Fruit fly (Drosophila melanogaster) whole organism, embryonic: ENCODE results near the gene Moe.

Experiments
- Atf-2 ChIP-seq: fragments of 200-800 bp; sonication (Bioruptor generic); optimal IDR thresholded peaks from 2 replicates; lab custom pipeline; 2016; ENCODE audit warnings: missing biosample characterization, missing genetic modification characterization
- Bdp1 ChIP-seq: fragments of 200-800 bp; sonication (Bioruptor generic); optimal IDR thresholded peaks from 3 replicates; lab custom pipeline; 2016; ENCODE audit warnings: missing biosample characterization, missing genetic modification characterization
- Bteb2 ChIP-seq: fragments of 200-800 bp; sonication (Bioruptor generic); optimal IDR thresholded peaks from 2 replicates; lab custom pipeline; 2016; ENCODE audit warnings: missing biosample characterization, missing genetic modification characterization
- CG10147 ChIP-seq: fragments of 200-800 bp; sonication (Bioruptor generic); optimal IDR thresholded peaks from 2 replicates; lab custom pipeline; 2019; ENCODE audit warnings: missing biosample characterization, mild to moderate bottlenecking, missing genetic modification characterization, moderate library complexity
- CG10431 ChIP-seq: fragments of 200-800 bp; sonication (Bioruptor generic); optimal IDR thresholded peaks from 3 replicates; lab custom pipeline; 2018; ENCODE audit warnings: missing biosample characterization, mild to moderate bottlenecking, missing genetic modification characterization
- CG11504 ChIP-seq: fragments of 200-800 bp; sonication (Bioruptor generic); optimal IDR thresholded peaks from 3 replicates; lab custom pipeline; 2019; ENCODE audit warnings: missing biosample characterization, mild to moderate bottlenecking, missing genetic modification characterization, moderate library complexity
- CG11695 ChIP-seq: fragments of 200-800 bp; sonication (Bioruptor generic); IDR thresholded peaks from 3 replicates; pipeline ENCODE4 v1.3.6; 2022; ENCODE audit warnings: missing biosample characterization, missing genetic modification characterization
- CG12299 ChIP-seq: fragments of 200-800 bp; sonication (Bioruptor generic); optimal IDR thresholded peaks from 2 replicates; lab custom pipeline; 2018; ENCODE audit warnings: missing biosample characterization, mild to moderate bottlenecking, missing genetic modification characterization
- CG12391 ChIP-seq: fragments of 200-800 bp; sonication (Bioruptor generic); optimal IDR thresholded peaks from 3 replicates; lab custom pipeline; 2018; ENCODE audit warnings: missing biosample characterization, mild to moderate bottlenecking, missing genetic modification characterization, moderate library complexity
- CG12744 ChIP-seq: fragments of 200-800 bp; sonication (Bioruptor generic); optimal IDR thresholded peaks from 2 replicates; lab custom pipeline; 2016; ENCODE audit warnings: missing biosample characterization, missing genetic modification characterization
- CG13296 ChIP-seq: fragments of 200-800 bp; sonication (Bioruptor generic); optimal IDR thresholded peaks from 3 replicates; lab custom pipeline; 2018; ENCODE audit warnings: missing biosample characterization, mild to moderate bottlenecking, missing genetic modification characterization
- CG1529 ChIP-seq: fragments of 200-800 bp; sonication (Bioruptor generic); optimal IDR thresholded peaks from 3 replicates; lab custom pipeline; 2018; ENCODE audit warnings: missing biosample characterization, missing genetic modification characterization
- CG1792 ChIP-seq: fragments of 200-800 bp; sonication (Bioruptor generic); optimal IDR thresholded peaks from 2 replicates; lab custom pipeline; 2016; ENCODE audit warnings: missing biosample characterization, missing genetic modification characterization
- CG2129 ChIP-seq: fragments of 200-800 bp; sonication (Bioruptor generic); IDR thresholded peaks from 2 replicates; pipeline ENCODE4 v1.3.6; 2022; ENCODE audit warnings: missing biosample characterization, missing genetic modification characterization; ENCODE audit not compliant: partially characterized antibody
- CG30431 ChIP-seq: fragments of 200-800 bp; sonication (Bioruptor generic); optimal IDR thresholded peaks from 2 replicates; lab custom pipeline; 2017; ENCODE audit warnings: missing biosample characterization, missing genetic modification characterization
- CG31224 ChIP-seq: fragments of 200-800 bp; sonication (Bioruptor generic); IDR thresholded peaks from 2 replicates; pipeline ENCODE4 v1.3.6; 2022; ENCODE audit warnings: missing biosample characterization, missing genetic modification characterization
- CG32772 ChIP-seq: fragments of 200-800 bp; sonication (Bioruptor generic); IDR thresholded peaks from 2 replicates; pipeline ENCODE4 v1.3.6; 2022; ENCODE audit warnings: missing biosample characterization, missing genetic modification characterization
- CG3281 ChIP-seq: fragments of 200-800 bp; sonication (Bioruptor generic); optimal IDR thresholded peaks from 3 replicates; lab custom pipeline; 2017; ENCODE audit warnings: missing biosample characterization, mild to moderate bottlenecking, missing genetic modification characterization
- CG34422 ChIP-seq: fragments of 200-800 bp; sonication (Bioruptor generic); IDR thresholded peaks from 3 replicates; pipeline ENCODE4 v1.3.6; 2022; ENCODE audit warnings: missing biosample characterization, missing genetic modification characterization
- CG4854 ChIP-seq: fragments of 200-800 bp; sonication (Bioruptor generic); optimal IDR thresholded peaks from 2 replicates; lab custom pipeline; 2016; ENCODE audit warnings: missing biosample characterization, missing genetic modification characterization, inconsistent platforms
- CG6683 ChIP-seq: fragments of 200-800 bp; sonication (Bioruptor generic); optimal IDR thresholded peaks from 2 replicates; lab custom pipeline; 2017; ENCODE audit warnings: missing biosample characterization, mild to moderate bottlenecking, missing genetic modification characterization, missing genetic modification reagents
- CG6765 ChIP-seq: fragments of 200-800 bp; sonication (Bioruptor generic); optimal IDR thresholded peaks from 3 replicates; lab custom pipeline; 2017; ENCODE audit warnings: missing biosample characterization, mild to moderate bottlenecking, missing genetic modification characterization
- CG7357 ChIP-seq: fragments of 200-800 bp; sonication (Bioruptor generic); IDR thresholded peaks from 3 replicates; pipeline ENCODE4 v1.3.6; 2022; ENCODE audit warnings: missing biosample characterization, missing genetic modification characterization
- CG7745 ChIP-seq: fragments of 200-800 bp; sonication (Bioruptor generic); optimal IDR thresholded peaks from 2 replicates; lab custom pipeline; 2018; ENCODE audit warnings: missing biosample characterization, mild to moderate bottlenecking, missing genetic modification characterization, moderate library complexity
- CG8281 ChIP-seq: fragments of 200-800 bp; sonication (Bioruptor generic); optimal IDR thresholded peaks from 2 replicates; lab custom pipeline; 2018; ENCODE audit warnings: missing biosample characterization, mild to moderate bottlenecking, missing genetic modification characterization, moderate library complexity
- CG8388 ChIP-seq: fragments of 200-800 bp; sonication (Bioruptor generic); optimal IDR thresholded peaks from 2 replicates; lab custom pipeline; 2019; ENCODE audit warnings: missing biosample characterization, mild to moderate bottlenecking, missing genetic modification characterization, moderate library complexity
- CG9609 ChIP-seq: fragments of 200-800 bp; sonication (Bioruptor generic); optimal IDR thresholded peaks from 3 replicates; lab custom pipeline; 2016; ENCODE audit warnings: missing biosample characterization, missing genetic modification characterization
- CTCF ChIP-seq: fragments of 200-800 bp; sonication (Bioruptor generic); optimal IDR thresholded peaks from 2 replicates; lab custom pipeline; 2017; ENCODE audit warnings: missing biosample characterization, mild to moderate bottlenecking, missing genetic modification characterization, moderate library complexity
- Dp ChIP-seq: fragments of 200-800 bp; sonication (Bioruptor generic); optimal IDR thresholded peaks from 2 replicates; lab custom pipeline; 2018; ENCODE audit warnings: missing biosample characterization, mild to moderate bottlenecking, missing genetic modification characterization, moderate library complexity
- Eip74EF ChIP-seq, 2 experiments: fragments of 200-800 bp in 1 of 2; fragments of >200 bp in 1 of 2; sonication (Bioruptor generic) in 1 of 2; optimal IDR thresholded peaks; 2 replicates each; lab custom pipeline; 2017 to 2019; ENCODE audit warnings: missing biosample characterization in 2 of 2, missing genetic modification characterization in 2 of 2, mild to moderate bottlenecking in 1 of 2, moderate library complexity in 1 of 2
- HLHmδ ChIP-seq: fragments of 200-800 bp; sonication (Bioruptor generic); optimal IDR thresholded peaks from 2 replicates; lab custom pipeline; 2018; ENCODE audit warnings: missing biosample characterization, mild to moderate bottlenecking, missing genetic modification characterization, moderate library complexity
- Hey ChIP-seq: fragments of 200-800 bp; sonication (Bioruptor generic); optimal IDR thresholded peaks from 3 replicates; lab custom pipeline; 2018; ENCODE audit warnings: missing biosample characterization, mild to moderate bottlenecking, missing genetic modification characterization
- Optix ChIP-seq: fragments of 200-800 bp; sonication (Bioruptor generic); IDR thresholded peaks from 3 replicates; pipeline ENCODE4 v1.3.6; 2022; ENCODE audit warnings: missing biosample characterization, missing genetic modification characterization
- ap ChIP-seq: fragments of 200-800 bp; sonication (Bioruptor generic); IDR thresholded peaks from 2 replicates; pipeline ENCODE4 v1.3.6; 2022; ENCODE audit warnings: missing biosample characterization, missing genetic modification characterization
- bab2 ChIP-seq: fragments of 200-800 bp; sonication (Bioruptor generic); optimal IDR thresholded peaks from 2 replicates; lab custom pipeline; 2016; ENCODE audit warnings: missing biosample characterization, missing genetic modification characterization
- br ChIP-seq: fragments of >200 bp; optimal IDR thresholded peaks from 2 replicates; lab custom pipeline; 2017
- chif ChIP-seq, 2 experiments: fragments of 200-800 bp; sonication (Bioruptor generic); optimal IDR thresholded peaks; 3 replicates each; lab custom pipeline; 2016; ENCODE audit warnings: missing biosample characterization in 2 of 2, missing genetic modification characterization in 2 of 2
- crc ChIP-seq: fragments of 200-800 bp; sonication (Bioruptor generic); optimal IDR thresholded peaks from 2 replicates; lab custom pipeline; 2016; ENCODE audit warnings: missing biosample characterization, missing genetic modification characterization
- dm ChIP-seq: fragments of 200-800 bp; sonication (Bioruptor generic); optimal IDR thresholded peaks from 3 replicates; lab custom pipeline; 2016; ENCODE audit warnings: missing biosample characterization, missing genetic modification characterization
- gcm ChIP-seq: fragments of 200-800 bp; sonication (Bioruptor generic); optimal IDR thresholded peaks from 2 replicates; lab custom pipeline; 2019; ENCODE audit warnings: missing biosample characterization, mild to moderate bottlenecking, missing genetic modification characterization, moderate library complexity
- kni ChIP-seq: fragments of 200-800 bp; sonication (Bioruptor generic); optimal IDR thresholded peaks from 3 replicates; lab custom pipeline; 2017; ENCODE audit warnings: mild to moderate bottlenecking, missing biosample characterization, missing genetic modification reagents, missing genetic modification characterization
- nerfin-1 ChIP-seq: fragments of 200-800 bp; sonication (Bioruptor generic); optimal IDR thresholded peaks from 3 replicates; lab custom pipeline; 2019; ENCODE audit warnings: missing biosample characterization, mild to moderate bottlenecking, missing genetic modification characterization, moderate library complexity
- pb ChIP-seq: fragments of 200-800 bp; sonication (Bioruptor generic); optimal IDR thresholded peaks from 3 replicates; lab custom pipeline; 2016; ENCODE audit warnings: missing biosample characterization, missing genetic modification characterization
- salm ChIP-seq: fragments of 200-800 bp; sonication (Bioruptor generic); optimal IDR thresholded peaks from 2 replicates; lab custom pipeline; 2018; ENCODE audit warnings: missing biosample characterization, mild to moderate bottlenecking, missing genetic modification characterization
- sens-2 ChIP-seq: fragments of 200-800 bp; sonication (Bioruptor generic); IDR thresholded peaks from 2 replicates; pipeline ENCODE4 v1.3.6; 2022; ENCODE audit warnings: missing biosample characterization, missing genetic modification characterization
- slp2 ChIP-seq: fragments of 200-800 bp; sonication (Bioruptor generic); optimal IDR thresholded peaks from 2 replicates; lab custom pipeline; 2016; ENCODE audit warnings: missing biosample characterization, missing genetic modification characterization
- ssp ChIP-seq: fragments of 200-800 bp; sonication (Bioruptor generic); IDR thresholded peaks from 2 replicates; pipeline ENCODE4 v1.3.6; 2022; ENCODE audit warnings: missing biosample characterization, missing genetic modification characterization
- trh ChIP-seq: fragments of 200-800 bp; sonication (Bioruptor generic); optimal IDR thresholded peaks from 2 replicates; lab custom pipeline; 2016; ENCODE audit warnings: missing biosample characterization, missing genetic modification characterization
- vfl ChIP-seq: fragments of 200-800 bp; sonication (Bioruptor generic); optimal IDR thresholded peaks from 2 replicates; lab custom pipeline; 2016; ENCODE audit warnings: missing biosample characterization, missing genetic modification characterization
- vnd ChIP-seq: fragments of 200-800 bp; sonication (Bioruptor generic); IDR thresholded peaks from 3 replicates; pipeline ENCODE4 v1.3.6; 2022; ENCODE audit warnings: missing biosample characterization, missing genetic modification characterization; ENCODE audit not compliant: partially characterized antibody

Gene Moe

DNA sequence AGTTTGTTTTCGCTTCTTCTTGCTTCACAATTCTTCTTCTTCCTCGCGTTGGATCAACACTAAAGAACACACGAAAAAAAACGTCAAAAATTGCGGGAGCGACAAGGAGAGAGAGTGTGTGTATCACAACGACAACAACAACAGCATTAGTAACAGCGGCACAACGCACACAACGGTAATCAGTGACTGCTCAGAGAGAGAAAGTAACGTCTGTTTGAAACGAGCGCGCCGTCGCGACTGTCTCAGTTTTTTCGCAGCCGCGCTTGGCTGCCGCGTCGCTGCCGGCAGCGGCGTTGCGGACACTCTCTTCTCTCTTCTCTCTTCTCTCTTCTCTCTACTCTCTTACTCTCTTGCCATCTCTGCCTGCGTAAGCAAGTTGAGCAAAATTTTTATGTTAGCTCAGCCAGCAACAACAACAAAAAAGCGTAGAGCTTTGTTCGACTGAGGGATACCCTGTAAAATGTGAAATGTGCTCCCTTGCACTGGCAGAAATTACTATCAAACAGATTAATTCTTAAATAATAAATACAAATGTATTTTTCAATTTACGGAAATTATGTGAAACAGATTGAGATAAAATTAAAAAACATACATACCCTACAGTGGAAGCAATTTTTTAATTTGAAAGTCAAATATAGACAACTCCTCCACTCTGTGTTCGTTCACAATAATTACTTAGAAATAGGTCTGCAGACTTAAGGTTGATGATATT is 6.4 kb downstream of the Moe start (continued):
- TF ChIP-seq Optix (GFP tag; lab: Robert Waterston, UW) (no peak), CG3281 (peak; percentile 55), CG11504 (tag; lab: Kevin White, UChicago) (peak; percentile 85), Hey (tag; lab: Kevin White, UChicago) (no peak), salm (tag; lab: Kevin White, UChicago) (peak; percentile 47), CTCF (GFP tag; lab: Kevin White, UChicago) (no peak), Atf-2 (peak; percentile 13), Bdp1 (GFP tag; lab: Kevin White, UChicago) (peak; percentile 27), CG4854 (GFP tag; lab: Kevin White, UChicago) (peak; percentile 63), HLHmδ (peak; percentile 49), CG7357 (GFP tag; lab: Robert Waterston, UW) (peak; percentile 57; the same call in 1 of the 3 replicates), CG11695 (peak; percentile 65), CG1792 (GFP tag; lab: Kevin White, UChicago) (no peak), CG6683 (GFP tag; lab: Kevin White, UChicago) (peak; percentile 25), vnd (GFP tag; lab: Robert Waterston, UW) (no peak), gcm (GFP tag; lab: Kevin White, UChicago) (peak; percentile 44), CG9609 (GFP tag; lab: Kevin White, UChicago) (no peak), ap (peak; percentile 58; the same call in 1 of the 2 replicates), bab2 (peak; percentile 55), CG10431 (GFP tag; lab: Kevin White, UChicago) (peak; percentile 31), Eip74EF (GFP tag; optimal IDR thresholded peaks at IDR 0.05; lab: Kevin White, UChicago) (peak in 1 of 2 experiments; percentile 46), CG34422 (GFP tag; lab: Robert Waterston, UW) (peak; percentile 61; the same call in 2 of the 3 replicates), ssp (GFP tag; lab: Robert Waterston, UW) (peak; percentile 60), CG31224 (GFP tag; lab: Robert Waterston, UW) (peak; percentile 66), chif (GFP tag; optimal IDR thresholded peaks at IDR 0.05; lab: Kevin White, UChicago) (peak; percentile 19 to 26), vfl (GFP tag; lab: Kevin White, UChicago) (no peak), dm (GFP tag; lab: Kevin White, UChicago) (peak; percentile 4), CG10147 (peak; percentile 60), CG6765 (GFP tag; lab: Kevin White, UChicago) (peak; percentile 47), Dp (GFP tag; lab: Kevin White, UChicago) (no peak), br (lab: Kevin White, UChicago) (no peak), CG2129 (GFP tag; lab: Robert Waterston, UW) (no peak), slp2 (peak; percentile 43), CG12391 (tag; lab: Kevin White, UChicago) (peak; percentile 79), CG12299 (tag; lab: Kevin White, UChicago) (peak; percentile 11), nerfin-1 (tag; lab: Kevin White, UChicago) (peak; percentile 40), trh (GFP tag; lab: Kevin White, UChicago) (peak; percentile 11), CG8388 (GFP tag; lab: Kevin White, UChicago) (peak; percentile 69), CG13296 (peak; percentile 45), sens-2 (GFP tag; lab: Robert Waterston, UW) (peak; percentile 66; the same call in 1 of the 2 replicates), CG8281 (tag; lab: Kevin White, UChicago) (peak; percentile 43), CG1529 (GFP tag; lab: Kevin White, UChicago) (peak; percentile 42), pb (no peak), Bteb2 (GFP tag; lab: Kevin White, UChicago) (peak; percentile 6), CG32772 (GFP tag; lab: Robert Waterston, UW) (peak; percentile 68), CG7745 (tag; lab: Kevin White, UChicago) (no peak), crc (GFP tag; lab: Kevin White, UChicago) (no peak), CG30431 (GFP tag; lab: Kevin White, UChicago) (peak; percentile 48), CG12744 (GFP tag; lab: Kevin White, UChicago) (no peak), kni (peak; percentile 39)
